Worm (Caenorhabditis elegans) whole organism, young adult: ENCODE measurements around the gene ZC443.3.

ENCODE experiments used
- D2030.7 ChIP-seq: fragments of 200-800 bp; sonication (Bioruptor generic); IDR thresholded peaks from 2 replicates; pipeline ENCODE4 v1.3.6; 2022; ENCODE audit warnings: missing genetic modification reagents, missing genetic modification characterization, missing compliant biosample characterization
- F23B12.7 ChIP-seq: sonication (generic microtip); optimal IDR thresholded peaks from 2 replicates; lab custom pipeline; 2017; ENCODE audit warnings: missing genetic modification characterization, mild to moderate bottlenecking, missing compliant biosample characterization, antibody characterized with exemption, moderate library complexity; ENCODE audit not compliant: insufficient read depth
- F52B5.7 ChIP-seq: sonication (generic microtip); optimal IDR thresholded peaks from 2 replicates; lab custom pipeline; 2016; ENCODE audit warnings: mild to moderate bottlenecking, missing genetic modification characterization, missing compliant biosample characterization
- K12H6.12 ChIP-seq: fragments of 200-800 bp; sonication (Bioruptor generic); optimal IDR thresholded peaks from 2 replicates; lab custom pipeline; 2018; ENCODE audit warnings: mild to moderate bottlenecking, missing genetic modification characterization, missing compliant biosample characterization
- T07F8.4 ChIP-seq: sonication (generic microtip); optimal IDR thresholded peaks from 2 replicates; lab custom pipeline; 2016; ENCODE audit warnings: mild to moderate bottlenecking, missing genetic modification characterization, moderate library complexity, missing compliant biosample characterization
- Y53G8AR.9 ChIP-seq: fragments of 200-800 bp; sonication (Bioruptor generic); conservative IDR thresholded peaks from 2 replicates; pipeline ENCODE4 v1.3.6; 2022; ENCODE audit warnings: missing genetic modification reagents, missing genetic modification characterization, missing compliant biosample characterization
- Y79H2A.3 ChIP-seq: fragments of 200-800 bp; sonication (Bioruptor generic); conservative IDR thresholded peaks from 2 replicates; pipeline ENCODE4 v1.3.6; 2022; ENCODE audit warnings: missing genetic modification reagents, missing genetic modification characterization, missing compliant biosample characterization
- akir-1 ChIP-seq: fragments of 200-800 bp; sonication (Bioruptor generic); optimal IDR thresholded peaks from 2 replicates; lab custom pipeline; 2018; ENCODE audit warnings: mild to moderate bottlenecking, missing genetic modification characterization, moderate library complexity, missing compliant biosample characterization
- aptf-3 ChIP-seq: fragments of 200-800 bp; sonication (Bioruptor generic); IDR thresholded peaks from 2 replicates; pipeline ENCODE4 v1.3.6; 2022; ENCODE audit warnings: missing genetic modification characterization, missing compliant biosample characterization
- atf-7 ChIP-seq: sonication (generic microtip); optimal IDR thresholded peaks from 2 replicates; lab custom pipeline; 2017; ENCODE audit warnings: mild to moderate bottlenecking, missing genetic modification characterization, missing compliant biosample characterization
- ceh-27 ChIP-seq: fragments of 200-800 bp; sonication (Bioruptor generic); optimal IDR thresholded peaks from 2 replicates; lab custom pipeline; 2018; ENCODE audit warnings: mild to moderate bottlenecking, missing genetic modification characterization, moderate library complexity, missing compliant biosample characterization
- ceh-40 ChIP-seq: fragments of 200-800 bp; sonication (Bioruptor generic); IDR thresholded peaks from 2 replicates; pipeline ENCODE4 v1.3.6; 2022; ENCODE audit warnings: missing genetic modification characterization, missing compliant biosample characterization
- ceh-58 ChIP-seq: fragments of 200-800 bp; sonication (Bioruptor generic); IDR thresholded peaks from 2 replicates; pipeline ENCODE4 v1.3.6; 2022; ENCODE audit warnings: missing genetic modification characterization, missing compliant biosample characterization
- dox-1 ChIP-seq: fragments of 200-800 bp; sonication (Bioruptor generic); IDR thresholded peaks from 2 replicates; pipeline ENCODE4 v1.3.6; 2022; ENCODE audit warnings: missing genetic modification reagents, missing genetic modification characterization, missing compliant biosample characterization
- dpl-1 ChIP-seq: fragments of 150-350 bp; optimal IDR thresholded peaks from 2 replicates; lab custom pipeline; 2014; ENCODE audit warnings: missing biosample characterization, missing genetic modification reagents, missing genetic modification characterization
- efl-1 ChIP-seq: fragments of 150-350 bp; optimal IDR thresholded peaks from 2 replicates; lab custom pipeline; 2014; ENCODE audit warnings: missing biosample characterization, missing genetic modification reagents, missing genetic modification characterization
- egl-18 ChIP-seq: fragments of 200-800 bp; sonication (Bioruptor generic); IDR thresholded peaks from 2 replicates; pipeline ENCODE4 v1.3.6; 2022; ENCODE audit warnings: missing genetic modification reagents, missing genetic modification characterization, missing compliant biosample characterization
- ekl-4 ChIP-seq: fragments of 200-800 bp; sonication (Bioruptor generic); IDR thresholded peaks from 2 replicates; pipeline ENCODE4 v1.3.6; 2022; ENCODE audit warnings: missing genetic modification reagents, missing genetic modification characterization, missing compliant biosample characterization
- ets-4 ChIP-seq: fragments of 200-800 bp; sonication (Bioruptor generic); optimal IDR thresholded peaks from 2 replicates; lab custom pipeline; 2018; ENCODE audit warnings: mild to moderate bottlenecking, missing genetic modification characterization, missing compliant biosample characterization
- gei-17 ChIP-seq: fragments of 200-800 bp; sonication (Bioruptor generic); optimal IDR thresholded peaks from 2 replicates; lab custom pipeline; 2018; ENCODE audit warnings: mild to moderate bottlenecking, missing genetic modification characterization, missing compliant biosample characterization
- hlh-26 ChIP-seq: fragments of 200-800 bp; sonication (Bioruptor generic); conservative IDR thresholded peaks from 2 replicates; pipeline ENCODE4 v1.3.6; 2022; ENCODE audit warnings: missing genetic modification reagents, missing genetic modification characterization, missing compliant biosample characterization
- hmg-20 ChIP-seq: fragments of 200-800 bp; sonication (Bioruptor generic); IDR thresholded peaks from 2 replicates; pipeline ENCODE4 v1.3.6; 2022; ENCODE audit warnings: missing genetic modification reagents, missing genetic modification characterization, missing compliant biosample characterization
- lag-1 ChIP-seq: fragments of 200-800 bp; sonication (Bioruptor generic); IDR thresholded peaks from 2 replicates; pipeline ENCODE4 v1.3.6; 2022; ENCODE audit warnings: missing genetic modification reagents, missing genetic modification characterization, missing compliant biosample characterization
- lir-1 ChIP-seq: fragments of 200-800 bp; sonication (Bioruptor generic); conservative IDR thresholded peaks from 2 replicates; pipeline ENCODE4 v1.3.6; 2022; ENCODE audit warnings: missing genetic modification reagents, missing genetic modification characterization, missing compliant biosample characterization
- lsy-27 ChIP-seq: sonication (generic microtip); optimal IDR thresholded peaks from 2 replicates; lab custom pipeline; 2017; ENCODE audit warnings: missing genetic modification characterization, mild to moderate bottlenecking, missing compliant biosample characterization, antibody characterized with exemption, missing genotype, borderline replicate concordance; ENCODE audit not compliant: insufficient read depth
- madf-6 ChIP-seq: fragments of 200-800 bp; sonication (Bioruptor generic); IDR thresholded peaks from 2 replicates; pipeline ENCODE4 v1.3.6; 2022; ENCODE audit warnings: missing genetic modification reagents, missing genetic modification characterization, missing compliant biosample characterization
- mes-4 ChIP-seq: sonication (generic microtip); optimal IDR thresholded peaks from 2 replicates; lab custom pipeline; 2016; ENCODE audit warnings: missing genotype, missing genetic modification characterization, missing compliant biosample characterization
- nfya-1 ChIP-seq: sonication (generic microtip); optimal IDR thresholded peaks from 2 replicates; lab custom pipeline; 2017; ENCODE audit warnings: antibody characterized with exemption, missing compliant biosample characterization, missing genetic modification characterization, borderline replicate concordance; ENCODE audit not compliant: insufficient read depth
- nhr-179 ChIP-seq: sonication (generic microtip); optimal IDR thresholded peaks from 2 replicates; lab custom pipeline; 2016; ENCODE audit warnings: mild to moderate bottlenecking, missing genetic modification characterization, missing compliant biosample characterization
- pbrm-1 ChIP-seq: fragments of 200-800 bp; sonication (Bioruptor generic); IDR thresholded peaks from 2 replicates; pipeline ENCODE4 v1.3.6; 2022; ENCODE audit warnings: missing genetic modification reagents, missing genetic modification characterization, missing compliant biosample characterization
- sdz-38 ChIP-seq: sonication (generic microtip); optimal IDR thresholded peaks from 2 replicates; lab custom pipeline; 2016; ENCODE audit warnings: missing genotype, missing genetic modification characterization, missing compliant biosample characterization
- snpc-1.1 ChIP-seq: sonication (generic microtip); optimal IDR thresholded peaks from 2 replicates; lab custom pipeline; 2017; ENCODE audit warnings: missing genetic modification characterization, mild to moderate bottlenecking, missing compliant biosample characterization, antibody characterized with exemption, moderate library complexity, missing genotype, missing genetic modification reagents; ENCODE audit not compliant: insufficient read depth
- sptf-2 ChIP-seq: fragments of 200-800 bp; sonication (Bioruptor generic); optimal IDR thresholded peaks from 2 replicates; lab custom pipeline; 2018; ENCODE audit warnings: mild to moderate bottlenecking, missing genetic modification characterization, missing compliant biosample characterization
- tbp1 ChIP-seq: fragments of 200-800 bp; sonication (Bioruptor generic); optimal IDR thresholded peaks from 2 replicates; lab custom pipeline; 2018; ENCODE audit warnings: mild to moderate bottlenecking, missing genetic modification characterization, missing compliant biosample characterization
- tbx-9 ChIP-seq: sonication (generic microtip); optimal IDR thresholded peaks from 2 replicates; lab custom pipeline; 2016; ENCODE audit warnings: borderline replicate concordance, missing genetic modification characterization, inconsistent platforms, missing compliant biosample characterization
- unc-130 ChIP-seq: sonication (generic microtip); optimal IDR thresholded peaks from 2 replicates; lab custom pipeline; 2016; ENCODE audit warnings: missing genetic modification reagents, missing genetic modification characterization, missing compliant biosample characterization
- unc-62 ChIP-seq: fragments of 150-350 bp; optimal IDR thresholded peaks from 2 replicates; lab custom pipeline; 2014; ENCODE audit warnings: missing biosample characterization, missing genetic modification reagents, missing genetic modification characterization
- ztf-3 ChIP-seq: fragments of 200-800 bp; sonication (Bioruptor generic); optimal IDR thresholded peaks from 2 replicates; lab custom pipeline; 2018; ENCODE audit warnings: mild to moderate bottlenecking, missing genetic modification characterization, missing compliant biosample characterization
- ztf-6 ChIP-seq: fragments of 200-800 bp; sonication (Bioruptor generic); IDR thresholded peaks from 2 replicates; pipeline ENCODE4 v1.3.6; 2022; ENCODE audit warnings: missing genetic modification reagents, missing genetic modification characterization, missing compliant biosample characterization

Gene ZC443.3

ce11 chrV:12780248-12780647, 33.7 kb downstream of the ZC443.3 start (continued):
- TF ChIP-seq pbrm-1 (GFP tag; lab: Robert Waterston, UW), result peak; percentile 81
- TF ChIP-seq nhr-179, result no peak
- peak; percentile 66 for TF ChIP-seq F52B5.7 (tag; lab: Kevin White, UChicago)
- no peak for TF ChIP-seq hlh-26 (GFP tag; lab: Robert Waterston, UW)
- TF ChIP-seq aptf-3 (GFP tag; lab: Robert Waterston, UW), result 0 out of 2 replicates have a peak, but pooled peaks have one; percentile 26
- no peak for TF ChIP-seq ztf-3 (GFP tag; lab: Kevin White, UChicago)
- TF ChIP-seq ekl-4 (GFP tag; lab: Robert Waterston, UW), result peak; percentile 68; the same call in 1 of the 2 replicates
- peak; percentile 99 for TF ChIP-seq tbp1 (GFP tag; lab: Kevin White, UChicago)
- TF ChIP-seq ceh-58 (GFP tag; lab: Robert Waterston, UW), result peak; percentile 83; the same call in 1 of the 2 replicates
- TF ChIP-seq lir-1 (GFP tag; lab: Robert Waterston, UW), result no peak
- TF ChIP-seq snpc-1.1 (tag; lab: Kevin White, UChicago), result peak; percentile 2
- peak; percentile 82 for TF ChIP-seq lsy-27 (tag; lab: Kevin White, UChicago)
- peak; percentile 83 for TF ChIP-seq F23B12.7 (tag; lab: Kevin White, UChicago)
- peak; percentile 59 for TF ChIP-seq sptf-2
- no peak for TF ChIP-seq nfya-1 (tag; lab: Kevin White, UChicago)
- peak; percentile 68 for TF ChIP-seq D2030.7 (GFP tag; lab: Robert Waterston, UW)
- no peak for TF ChIP-seq tbx-9 (tag; lab: Kevin White, UChicago)
- no peak for TF ChIP-seq madf-6 (GFP tag; lab: Robert Waterston, UW)
- no peak for TF ChIP-seq dpl-1
- no peak for TF ChIP-seq efl-1 (GFP tag; lab: Kevin White, UChicago)
- peak; percentile 17 for TF ChIP-seq unc-130 (GFP tag; lab: Kevin White, UChicago)
- no peak for TF ChIP-seq sdz-38
- peak; percentile 74 for TF ChIP-seq ets-4 (GFP tag; lab: Kevin White, UChicago)
- peak; percentile 13 for TF ChIP-seq gei-17 (GFP tag; lab: Kevin White, UChicago)
- TF ChIP-seq akir-1, result no peak
- no peak for TF ChIP-seq egl-18 (GFP tag; lab: Robert Waterston, UW)
- TF ChIP-seq unc-62, result no peak
- peak; percentile 53; the same call in 1 of the 2 replicates for TF ChIP-seq hmg-20 (GFP tag; lab: Robert Waterston, UW)
- TF ChIP-seq T07F8.4, result peak; percentile 71
- peak; percentile 44 for TF ChIP-seq K12H6.12
- TF ChIP-seq dox-1 (GFP tag; lab: Robert Waterston, UW), result no peak; the same call in 1 of the 2 replicates
- TF ChIP-seq, all 124 proteins: peak for 73

- TF ChIP-seq Y53G8AR.9 (GFP tag; lab: Robert Waterston, UW), result no peak
- no peak for TF ChIP-seq ceh-27 (GFP tag; lab: Kevin White, UChicago)
- TF ChIP-seq lag-1 (GFP tag; lab: Robert Waterston, UW), result no peak
- no peak for TF ChIP-seq pbrm-1 (GFP tag; lab: Robert Waterston, UW)
- no peak for TF ChIP-seq ceh-40
- no peak for TF ChIP-seq ztf-6 (GFP tag; lab: Robert Waterston, UW)
- no peak for TF ChIP-seq atf-7 (tag; lab: Kevin White, UChicago)
- TF ChIP-seq mes-4 (tag; lab: Kevin White, UChicago), result no peak
- no peak for TF ChIP-seq Y79H2A.3 (GFP tag; lab: Robert Waterston, UW)
Measured at ce11 chrV:12773852-12774251, 40.1 kb downstream of the ZC443.3 start.
